Worm (Caenorhabditis elegans): ENCODE results near the gene srt-29.

ce11 chrV:2671155-2671554 is 47.8 kb downstream of the srt-29 start, which contains the start of gene kel-8:
- TF ChIP-seq W03F9.2 (tag; optimal IDR thresholded peaks at IDR 0.05) = no peak
- TF ChIP-seq him-1 (tag; optimal IDR thresholded peaks at IDR 0.05) = no peak
